Worm (Caenorhabditis elegans): ENCODE results near the gene F11A10.6.

F11A10.6 gene

ce11 chrIV:12086498-12086897 lies 3.0 kb downstream of the F11A10.6 start:
- TF ChIP-seq daf-12 (tag; optimal IDR thresholded peaks at IDR 0.05), result no peak
- TF ChIP-seq hmg-11 (tag; optimal IDR thresholded peaks at IDR 0.05), result peak; percentile 85
- peak; percentile 84 for TF ChIP-seq lsy-12 (tag; optimal IDR thresholded peaks at IDR 0.05)
- peak in 1 of 3 experiments; percentile 59 for TF ChIP-seq elt-3 (tag; optimal IDR thresholded peaks at IDR 0.05)
- TF ChIP-seq ceh-82 (tag; optimal IDR thresholded peaks at IDR 0.05), result no peak
- peak; percentile 16 for TF ChIP-seq pqm-1 (tag; optimal IDR thresholded peaks at IDR 0.05)
- TF ChIP-seq nhr-25 (tag; optimal IDR thresholded peaks at IDR 0.05), result peak; percentile 79
- no peak for TF ChIP-seq mml-1 (tag; optimal IDR thresholded peaks at IDR 0.05)
- TF ChIP-seq ama-1 (optimal IDR thresholded peaks at IDR 0.05), result peak; percentile 71
- TF ChIP-seq fkh-10 (GFP tag; optimal IDR thresholded peaks at IDR 0.05), result no peak
- TF ChIP-seq lin-39 (tag; optimal IDR thresholded peaks at IDR 0.05), result peak; percentile 86
- no peak for TF ChIP-seq ztf-11 (tag; optimal IDR thresholded peaks at IDR 0.05)
- TF ChIP-seq ztf-4 (tag; optimal IDR thresholded peaks at IDR 0.05), result peak; percentile 19
- peak; percentile 32 for TF ChIP-seq nhr-77 (tag; optimal IDR thresholded peaks at IDR 0.05)
- no peak for TF ChIP-seq zag-1 (tag; optimal IDR thresholded peaks at IDR 0.05)
- TF ChIP-seq snpc-4 (tag; optimal IDR thresholded peaks at IDR 0.05), result peak; percentile 46
- TF ChIP-seq nhr-23 (tag; optimal IDR thresholded peaks at IDR 0.05), result peak; percentile 63
- TF ChIP-seq aly-2 (tag; optimal IDR thresholded peaks at IDR 0.05), result no peak
- peak; percentile 68 for TF ChIP-seq nfya-1 (tag; optimal IDR thresholded peaks at IDR 0.05; ENCODE audit: insufficient read depth)
- TF ChIP-seq R02D3.7 (tag; optimal IDR thresholded peaks at IDR 0.05), result peak; percentile 52
- TF ChIP-seq nhr-11 (tag; optimal IDR thresholded peaks at IDR 0.05), result no peak
- TF ChIP-seq eor-1 (tag; optimal IDR thresholded peaks at IDR 0.05), result no peak
- TF ChIP-seq pha-4 (tag; optimal IDR thresholded peaks at IDR 0.05), result peak; percentile 82
- peak; percentile 48 for TF ChIP-seq nhr-76 (tag; optimal IDR thresholded peaks at IDR 0.05)
- no peak for TF ChIP-seq jun-1 (tag; optimal IDR thresholded peaks at IDR 0.05)
- TF ChIP-seq tbx-2 (tag; optimal IDR thresholded peaks at IDR 0.05), result peak; percentile 63
- TF ChIP-seq lin-15B (tag; optimal IDR thresholded peaks at IDR 0.05), result peak; percentile 19
- peak; percentile 83 for TF ChIP-seq nhr-43 (tag; optimal IDR thresholded peaks at IDR 0.05; ENCODE audit: poor library complexity, severe bottlenecking)
- no peak for TF ChIP-seq elt-1 (tag; optimal IDR thresholded peaks at IDR 0.05)
- peak; percentile 15 for TF ChIP-seq skn-1 (tag; optimal IDR thresholded peaks at IDR 0.05)
- TF ChIP-seq unc-62 (GFP tag; optimal IDR thresholded peaks at IDR 0.05), result no peak
- TF ChIP-seq elt-2 (tag; optimal IDR thresholded peaks at IDR 0.05), result peak; percentile 60
- TF ChIP-seq mdl-1 (tag; optimal IDR thresholded peaks at IDR 0.05), result no peak

DNA sequence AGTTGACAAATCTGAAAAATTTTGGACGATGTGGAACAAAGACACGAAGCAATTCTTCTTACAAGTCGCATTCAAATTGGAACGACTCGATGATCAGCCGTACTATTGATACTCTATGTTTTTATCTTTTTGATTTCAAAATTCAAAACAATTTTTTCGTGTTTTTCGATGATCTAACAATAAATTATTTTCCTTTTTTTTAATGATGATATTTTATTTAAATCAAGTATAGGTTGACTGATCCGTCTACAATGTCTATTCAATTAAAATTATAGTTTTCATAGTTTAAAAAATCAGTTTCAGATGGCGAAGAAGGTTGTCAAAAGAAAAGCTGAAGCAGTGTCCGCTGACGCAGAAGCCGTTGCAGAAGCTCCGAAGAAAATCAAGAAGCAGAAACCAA lies 4.3 kb downstream of the F11A10.6 start, which contains the start of gene rbm-34:
rbm-34 (plus strand) TSS at position 301 of the 400 bp plus-strand sequence.
- TF ChIP-seq ceh-82 (tag; optimal IDR thresholded peaks at IDR 0.05), result no peak
- no peak for TF ChIP-seq sea-2 (GFP tag; optimal IDR thresholded peaks at IDR 0.05)
- no peak for TF ChIP-seq daf-12 (tag; optimal IDR thresholded peaks at IDR 0.05)
- no peak for TF ChIP-seq ZK546.5 (tag; optimal IDR thresholded peaks at IDR 0.05)

ce11 chrIV:12084587-12084986 lies 4.9 kb downstream of the F11A10.6 start:
- peak; percentile 25 for TF ChIP-seq ama-1 (optimal IDR thresholded peaks at IDR 0.05)
- TF ChIP-seq lin-39 (tag; optimal IDR thresholded peaks at IDR 0.05), result no peak

DNA sequence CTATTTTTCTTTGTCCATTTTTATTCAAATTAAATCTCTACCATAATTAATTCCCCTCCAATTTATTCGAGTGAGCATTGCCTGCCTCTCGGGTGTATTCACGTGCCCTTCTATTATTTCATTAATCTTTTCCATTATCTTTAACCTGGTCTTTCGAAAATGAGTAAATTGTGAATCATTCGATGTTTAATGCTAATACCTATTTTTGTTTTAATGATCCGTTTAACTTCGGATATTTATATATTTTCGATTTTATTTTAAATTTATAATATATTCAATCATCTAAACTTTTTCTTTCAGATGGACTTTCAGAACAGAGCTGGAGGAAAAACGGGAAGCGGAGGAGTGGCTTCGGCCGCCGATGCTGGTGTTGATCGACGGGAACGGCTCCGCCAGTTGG lies 5.3 kb downstream of the F11A10.6 start, which contains the start of gene repo-1:
repo-1 (plus strand) TSS at position 301 of the 400 bp plus-strand sequence.
- TF ChIP-seq nhr-237 (tag; optimal IDR thresholded peaks at IDR 0.05) (no peak), fkh-2 (tag; optimal IDR thresholded peaks at IDR 0.05) (no peak), aly-2 (tag; optimal IDR thresholded peaks at IDR 0.05) (no peak), nhr-12 (tag; optimal IDR thresholded peaks at IDR 0.05) (no peak), ceh-16 (tag; optimal IDR thresholded peaks at IDR 0.05) (no peak), ztf-11 (tag; optimal IDR thresholded peaks at IDR 0.05) (no peak), daf-12 (tag; optimal IDR thresholded peaks at IDR 0.05) (no peak), egl-27 (tag; optimal IDR thresholded peaks at IDR 0.05) (no peak), nhr-23 (tag; optimal IDR thresholded peaks at IDR 0.05) (no peak), egl-5 (tag; optimal IDR thresholded peaks at IDR 0.05) (no peak), ceh-9 (tag; optimal IDR thresholded peaks at IDR 0.05) (no peak)

Measured in whole organism, L3 larva.